Worm (Caenorhabditis elegans) whole organism, midembryonic: ENCODE measurements around the gene F35E8.2.

Experiments used
- T22C8.4 ChIP-seq: fragments of 200-800 bp; sonication (Bioruptor generic); IDR thresholded peaks from 2 replicates; pipeline ENCODE4 v1.3.6; 2022; ENCODE audit warnings: missing genetic modification characterization, missing compliant biosample characterization
- cog-1 ChIP-seq: sonication (generic microtip); optimal IDR thresholded peaks from 2 replicates; lab custom pipeline; 2016; ENCODE audit warnings: missing genetic modification characterization, missing compliant biosample characterization
- flt-1 ChIP-seq: fragments of 200-800 bp; sonication (Bioruptor generic); IDR thresholded peaks from 2 replicates; pipeline ENCODE4 v1.3.6; 2022; ENCODE audit warnings: missing genetic modification characterization, missing compliant biosample characterization
- klf-2 ChIP-seq: fragments of 200-800 bp; sonication (Bioruptor generic); conservative IDR thresholded peaks from 2 replicates; pipeline ENCODE4 v1.3.6; 2022; ENCODE audit warnings: missing genetic modification reagents, missing genetic modification characterization, missing compliant biosample characterization
- ref-1 ChIP-seq: fragments of 200-800 bp; sonication (Bioruptor generic); conservative IDR thresholded peaks from 2 replicates; pipeline ENCODE4 v1.3.6; 2022; ENCODE audit warnings: missing genetic modification reagents, missing genetic modification characterization, missing compliant biosample characterization
- ztf-23 ChIP-seq: fragments of 200-800 bp; sonication (Bioruptor generic); IDR thresholded peaks from 2 replicates; pipeline ENCODE4 v1.3.6; 2022; ENCODE audit warnings: missing genetic modification reagents, missing genetic modification characterization, missing compliant biosample characterization

ce11 chrV:15884698-15885097, 20.8 kb upstream of the F35E8.2 start, which contains the start of gene oac-42:
- TF ChIP-seq T22C8.4 (GFP tag; lab: Robert Waterston, UW), result no peak
- TF ChIP-seq ztf-23 (GFP tag; lab: Robert Waterston, UW), result no peak
- TF ChIP-seq flt-1 (GFP tag; lab: Robert Waterston, UW), result no peak
- TF ChIP-seq klf-2 (GFP tag; lab: Robert Waterston, UW), result no peak
- no peak for TF ChIP-seq ref-1 (GFP tag; lab: Robert Waterston, UW)
- no peak for TF ChIP-seq cog-1
